Worm (Caenorhabditis elegans): ENCODE data around the gene sri-72.

sri-72 gene

DNA sequence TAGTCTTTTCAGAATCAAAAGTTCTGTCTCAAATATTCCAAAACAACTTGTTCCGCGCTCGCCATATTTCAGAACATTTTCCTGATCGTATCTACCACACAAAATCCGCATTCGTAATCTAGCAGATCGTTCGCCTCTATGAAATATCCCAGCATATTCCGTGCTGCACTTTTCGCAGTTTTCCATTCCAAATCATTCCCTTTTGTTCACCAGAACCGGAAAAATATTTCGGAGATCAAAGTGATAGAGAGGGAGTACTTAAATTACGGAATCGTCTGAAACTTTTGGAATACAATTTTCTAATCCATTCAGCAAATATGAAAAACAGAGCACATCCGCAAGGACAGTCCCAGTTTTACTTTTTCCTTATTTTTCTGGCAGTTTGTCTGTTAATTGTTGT lies 19.8 kb upstream of the sri-72 start, which contains the start of gene K06H6.1:
TSS of gene K06H6.1 (plus strand) at position 301 of the 400 bp plus-strand sequence.
- no peak for TF ChIP-seq ceh-43 (GFP tag; optimal IDR thresholded peaks at IDR 0.05)
- TF ChIP-seq unc-120 (tag; optimal IDR thresholded peaks at IDR 0.05; ENCODE audit: poor library complexity, severe bottlenecking) = no peak
- no peak for TF ChIP-seq mep-1 (tag; optimal IDR thresholded peaks at IDR 0.05)
- no peak for TF ChIP-seq ham-2 (GFP tag; optimal IDR thresholded peaks at IDR 0.05)

DNA sequence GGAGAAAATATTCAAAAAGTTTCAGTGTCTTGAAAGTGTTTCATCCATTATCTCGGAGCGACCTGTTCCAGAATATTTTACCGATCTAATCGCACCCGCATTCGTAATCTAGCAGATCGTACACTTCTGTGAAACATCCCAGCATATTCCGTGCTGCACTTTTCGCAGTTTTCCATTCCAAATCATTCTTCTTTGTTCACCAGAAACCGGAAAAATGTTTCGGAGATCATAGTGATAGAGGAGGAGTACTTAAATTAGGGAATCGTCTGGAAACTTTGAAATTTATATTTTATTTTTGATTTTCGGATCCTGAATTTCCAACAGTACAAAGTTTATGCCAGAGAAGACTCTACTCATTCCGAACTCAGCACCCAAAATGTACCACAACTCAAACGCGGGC lies 17.5 kb upstream of the sri-72 start, which contains the start of gene K06H6.2:
TSS of gene K06H6.2 (plus strand) at position 301 of the 400 bp plus-strand sequence.
- TF ChIP-seq sem-2 (GFP tag; optimal IDR thresholded peaks at IDR 0.05) = no peak
- TF ChIP-seq lin-32 (GFP tag; optimal IDR thresholded peaks at IDR 0.05) = no peak
- TF ChIP-seq elt-1 (tag; optimal IDR thresholded peaks at IDR 0.05; ENCODE audit: borderline replicate concordance, insufficient read depth) = peak; percentile 72
- TF ChIP-seq ztf-11 (tag; optimal IDR thresholded peaks at IDR 0.05) = no peak

DNA sequence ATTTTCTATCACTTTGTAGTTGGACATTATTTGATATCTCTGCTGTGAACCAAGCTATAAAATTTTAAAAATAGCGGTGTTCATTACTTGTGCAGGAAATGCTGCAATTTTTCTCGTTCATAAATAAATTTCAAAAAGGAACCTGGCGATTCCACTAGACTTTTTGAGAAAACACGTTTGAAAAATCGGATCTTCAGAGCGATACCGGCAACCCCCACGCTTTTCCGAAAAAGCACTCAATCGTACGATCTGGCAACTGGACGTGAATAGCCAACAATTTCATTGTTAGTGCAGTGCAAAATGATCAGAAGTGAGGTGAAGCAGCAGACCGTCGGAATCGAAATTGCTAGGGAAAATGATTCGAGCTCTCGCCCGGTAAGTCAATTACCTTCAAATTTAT lies 13.6 kb upstream of the sri-72 start, which contains the start of gene nstp-7:
TSS of gene nstp-7 (plus strand) at position 301 of the 400 bp plus-strand sequence.
- TF ChIP-seq blmp-1 (tag; optimal IDR thresholded peaks at IDR 0.05) (no peak), ham-2 (GFP tag; optimal IDR thresholded peaks at IDR 0.05) (no peak), unc-120 (tag; optimal IDR thresholded peaks at IDR 0.05; ENCODE audit: poor library complexity, severe bottlenecking) (no peak), ztf-11 (tag; optimal IDR thresholded peaks at IDR 0.05) (no peak), unc-62 (GFP tag; optimal IDR thresholded peaks at IDR 0.05) (no peak), snpc-4 (tag; optimal IDR thresholded peaks at IDR 0.05) (no peak), ceh-83 (GFP tag; optimal IDR thresholded peaks at IDR 0.05) (no peak), lin-13 (tag; optimal IDR thresholded peaks at IDR 0.05) (no peak), elt-1 (tag; optimal IDR thresholded peaks at IDR 0.05; ENCODE audit: borderline replicate concordance, insufficient read depth) (no peak), zip-8 (tag; optimal IDR thresholded peaks at IDR 0.05) (no peak), lin-32 (GFP tag; optimal IDR thresholded peaks at IDR 0.05) (no peak), M03D4.4 (tag; optimal IDR thresholded peaks at IDR 0.05) (no peak), nhr-28 (tag; optimal IDR thresholded peaks at IDR 0.05) (no peak), flh-1 (GFP tag; optimal IDR thresholded peaks at IDR 0.05) (no peak)

DNA sequence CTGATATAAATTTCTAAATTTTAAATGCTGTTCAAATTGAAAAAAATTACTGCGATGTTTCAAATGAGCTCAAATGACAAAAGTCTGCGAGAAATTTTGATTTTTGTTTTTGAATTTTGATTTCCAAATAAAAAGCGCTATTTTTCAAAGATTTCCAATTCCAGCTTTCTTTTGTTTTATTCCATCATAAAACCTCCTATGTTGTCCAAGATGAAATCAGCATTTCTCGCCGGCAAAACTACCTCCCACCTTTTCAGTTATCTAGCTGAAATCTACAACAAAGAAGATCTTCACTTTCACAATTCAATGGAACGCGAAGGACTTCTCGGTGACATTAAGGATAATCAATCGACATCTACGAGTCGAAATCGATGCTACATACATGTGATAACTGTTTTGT lies 11.0 kb upstream of the sri-72 start, which contains the start of gene K06H6.4:
TSS of gene K06H6.4 (plus strand) at position 301 of the 400 bp plus-strand sequence.
- TF ChIP-seq pha-4 (tag; optimal IDR thresholded peaks at IDR 0.05) (no peak), lin-32 (GFP tag; optimal IDR thresholded peaks at IDR 0.05) (no peak), snpc-4 (tag; optimal IDR thresholded peaks at IDR 0.05) (no peak), sptf-1 (tag; optimal IDR thresholded peaks at IDR 0.05) (no peak), ham-2 (GFP tag; optimal IDR thresholded peaks at IDR 0.05) (no peak), M03D4.4 (tag; optimal IDR thresholded peaks at IDR 0.05) (no peak), ztf-11 (tag; optimal IDR thresholded peaks at IDR 0.05) (no peak), nhr-76 (tag; optimal IDR thresholded peaks at IDR 0.05) (no peak), mls-2 (tag; optimal IDR thresholded peaks at IDR 0.05) (no peak), lsy-2 (tag; optimal IDR thresholded peaks at IDR 0.05) (no peak)

DNA sequence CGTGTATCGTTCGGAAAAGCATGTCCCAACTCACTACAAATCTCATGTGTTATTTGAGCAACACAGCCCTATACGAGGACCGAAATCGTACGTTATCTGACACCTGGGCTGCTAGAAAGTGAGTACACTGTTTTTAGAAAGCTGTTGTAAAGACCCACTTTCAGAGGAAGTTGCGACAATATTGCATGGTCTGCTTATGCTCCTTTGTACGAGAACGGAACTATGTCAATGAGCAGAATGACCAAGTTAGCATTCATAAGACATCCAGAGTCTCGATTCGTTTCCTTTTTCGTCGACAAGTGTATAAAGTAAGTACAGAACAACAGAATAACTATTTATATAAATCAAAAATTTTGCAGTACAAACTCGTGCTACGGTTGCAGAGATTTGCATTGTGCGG lies 8.9 kb upstream of the sri-72 start:
- TF ChIP-seq cnd-1 (tag; optimal IDR thresholded peaks at IDR 0.05) (no peak), ces-1 (GFP tag; optimal IDR thresholded peaks at IDR 0.05) (no peak), blmp-1 (tag; optimal IDR thresholded peaks at IDR 0.05) (no peak), zip-8 (tag; optimal IDR thresholded peaks at IDR 0.05) (no peak), nhr-12 (tag; optimal IDR thresholded peaks at IDR 0.05) (no peak), mep-1 (tag; optimal IDR thresholded peaks at IDR 0.05) (no peak), sptf-1 (tag; optimal IDR thresholded peaks at IDR 0.05) (no peak), hlh-1 (tag; optimal IDR thresholded peaks at IDR 0.05) (no peak), nhr-237 (tag; optimal IDR thresholded peaks at IDR 0.05) (no peak), unc-39 (tag; optimal IDR thresholded peaks at IDR 0.05) (no peak), M03D4.4 (tag; optimal IDR thresholded peaks at IDR 0.05) (no peak)

DNA sequence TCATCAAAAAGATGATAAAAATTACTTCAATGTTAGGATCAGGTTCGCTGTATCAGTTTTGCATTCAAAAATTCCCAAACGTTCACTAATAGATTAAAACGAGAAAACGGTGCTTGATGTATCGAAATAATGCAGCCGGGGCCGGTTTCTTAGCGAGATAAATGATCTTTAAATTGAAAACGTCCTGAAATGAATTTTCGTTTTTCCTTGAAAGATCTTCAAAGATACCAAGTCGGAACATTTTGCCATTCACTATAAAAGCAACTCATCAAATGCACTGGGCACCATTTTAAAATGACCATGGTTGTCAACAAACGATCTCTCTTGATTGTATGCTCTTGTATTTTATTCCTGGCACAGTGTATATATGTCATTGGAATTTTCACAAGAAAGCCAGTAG lies 8.1 kb upstream of the sri-72 start, which contains the start of gene K06H6.5:
TSS of gene K06H6.5 (plus strand) at position 301 of the 400 bp plus-strand sequence.
- TF ChIP-seq sptf-1 (tag; optimal IDR thresholded peaks at IDR 0.05) (no peak), snpc-4 (tag; optimal IDR thresholded peaks at IDR 0.05) (no peak), ceh-83 (GFP tag; optimal IDR thresholded peaks at IDR 0.05) (no peak), sem-2 (GFP tag; optimal IDR thresholded peaks at IDR 0.05) (no peak), ces-1 (GFP tag; optimal IDR thresholded peaks at IDR 0.05) (no peak), nhr-76 (tag; optimal IDR thresholded peaks at IDR 0.05) (no peak), hlh-1 (tag; optimal IDR thresholded peaks at IDR 0.05) (no peak), unc-39 (tag; optimal IDR thresholded peaks at IDR 0.05) (no peak), zip-8 (tag; optimal IDR thresholded peaks at IDR 0.05) (no peak), flh-1 (GFP tag; optimal IDR thresholded peaks at IDR 0.05) (no peak), elt-1 (tag; optimal IDR thresholded peaks at IDR 0.05; ENCODE audit: borderline replicate concordance, insufficient read depth) (no peak), drap-1 (GFP tag; optimal IDR thresholded peaks at IDR 0.05) (no peak), nhr-28 (tag; optimal IDR thresholded peaks at IDR 0.05) (no peak), mep-1 (tag; optimal IDR thresholded peaks at IDR 0.05) (no peak), M03D4.4 (tag; optimal IDR thresholded peaks at IDR 0.05) (no peak), blmp-1 (tag; optimal IDR thresholded peaks at IDR 0.05) (no peak), pha-4 (tag; optimal IDR thresholded peaks at IDR 0.05) (no peak)
